Fruit fly (Drosophila melanogaster): ENCODE data around the gene CG10353.

DNA sequence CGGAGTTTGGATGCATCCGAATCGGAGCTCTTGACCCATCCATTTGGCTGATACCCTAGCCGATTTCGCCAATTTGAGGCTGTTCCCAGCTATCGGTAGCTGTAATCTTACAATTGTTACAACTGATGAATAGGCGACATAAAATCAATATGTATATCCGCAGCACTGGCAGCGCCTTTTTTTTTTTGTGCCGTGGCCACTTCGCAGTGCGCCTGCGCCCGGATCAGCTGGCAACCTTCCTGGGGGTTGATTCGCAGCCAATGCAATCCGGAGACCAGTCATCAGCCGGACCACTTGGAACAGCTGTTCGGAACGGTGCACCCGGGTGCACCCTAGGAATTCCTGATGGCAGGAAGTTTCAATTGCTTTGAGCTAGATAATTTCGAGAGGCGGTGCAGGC lies 43.8 kb upstream of the CG10353 start, which contains the start of gene Pdzd8:
- TF ChIP-seq CG8478 (optimal IDR thresholded peaks at IDR 0.05) (no peak), usp (GFP tag; optimal IDR thresholded peaks at IDR 0.05) (no peak), Dll (optimal IDR thresholded peaks at IDR 0.05) (no peak), psq (optimal IDR thresholded peaks at IDR 0.05) (no peak)
